Worm (Caenorhabditis elegans): ENCODE results near the gene lgc-26.

ce11 chrV:246097-246496 lies 22.0 kb upstream of the lgc-26 start, which contains the start of gene kin-34:
- TF ChIP-seq egl-27 (tag; optimal IDR thresholded peaks at IDR 0.05): no peak
- no peak for TF ChIP-seq ama-1 (optimal IDR thresholded peaks at IDR 0.05)
- TF ChIP-seq peb-1 (tag; optimal IDR thresholded peaks at IDR 0.05): no peak
- no peak for TF ChIP-seq mdl-1 (tag; optimal IDR thresholded peaks at IDR 0.05)
- no peak for TF ChIP-seq crh-2 (tag; optimal IDR thresholded peaks at IDR 0.05)
- TF ChIP-seq nhr-11 (tag; optimal IDR thresholded peaks at IDR 0.05): no peak
- no peak for TF ChIP-seq alr-1 (tag; optimal IDR thresholded peaks at IDR 0.05)
- no peak for TF ChIP-seq elt-3 (tag; optimal IDR thresholded peaks at IDR 0.05)
- no peak for TF ChIP-seq lsy-2 (tag; optimal IDR thresholded peaks at IDR 0.05)
- TF ChIP-seq F13H6.1 (tag; optimal IDR thresholded peaks at IDR 0.05): no peak

Measured in whole organism, L2 larva.